Fruit fly (Drosophila melanogaster): Measurements from ENCODE around the gene CG9853.
A peak's percentile ranks its signal among the peaks of the same experiment; 100 is the strongest.

CG9853 gene

DNA sequence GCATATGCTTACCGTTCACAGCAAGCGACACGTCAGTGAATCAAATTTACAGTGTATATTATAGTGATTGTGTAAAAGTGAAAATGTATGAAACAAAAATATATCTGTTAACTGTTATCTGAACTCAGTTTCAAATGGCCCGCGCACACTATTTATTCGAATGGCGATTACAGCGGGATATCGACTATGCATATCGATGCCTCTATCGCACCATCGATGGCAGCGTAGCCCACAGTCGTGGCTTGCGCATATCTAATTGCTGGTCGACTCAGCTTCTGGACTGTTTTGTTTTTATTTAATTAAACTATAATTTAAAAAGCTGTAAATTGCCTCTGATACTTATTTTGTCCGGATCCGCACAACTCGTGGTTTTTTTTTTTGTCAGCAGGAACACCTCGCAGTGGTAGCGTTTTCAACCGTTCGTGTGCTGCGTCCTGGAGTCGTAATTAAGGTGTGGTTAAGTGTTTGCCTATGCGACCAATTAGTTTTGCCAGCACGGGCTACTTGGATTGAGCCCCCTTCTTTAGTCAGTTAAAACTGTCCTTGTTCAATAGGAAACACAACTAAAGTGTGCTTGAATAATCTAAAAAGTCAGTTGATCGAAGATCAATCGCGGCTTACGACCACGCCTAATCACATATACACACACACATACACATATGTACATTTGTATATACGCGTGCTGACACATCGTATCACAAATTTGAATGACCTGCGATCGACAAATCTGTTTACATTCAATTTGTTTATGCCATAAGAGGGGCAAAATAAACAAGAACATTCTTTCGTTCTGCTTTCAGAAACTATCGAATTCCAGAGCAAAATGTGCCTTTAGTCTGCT, 20.5 kb downstream of the CG9853 start, which contains the start of gene Cont (continued):
- TF ChIP-seq Dek (tag; optimal IDR thresholded peaks at IDR 0.05) (no peak), E2f1 (GFP tag; IDR thresholded peaks at IDR 0.05) (no peak), run (tag; optimal IDR thresholded peaks at IDR 0.05) (no peak), ase (GFP tag; IDR thresholded peaks at IDR 0.05) (no peak), Lpt (GFP tag; optimal IDR thresholded peaks at IDR 0.05) (no peak), CG17802 (tag; optimal IDR thresholded peaks at IDR 0.05) (no peak), ara (GFP tag; IDR thresholded peaks at IDR 0.05) (no peak), Dfd (GFP tag; optimal IDR thresholded peaks at IDR 0.05) (no peak), YL-1 (GFP tag; optimal IDR thresholded peaks at IDR 0.05) (peak; percentile 79), lmd (GFP tag; IDR thresholded peaks at IDR 0.05) (0 out of 2 replicates have a peak, but pooled peaks have one; percentile 7), vfl (GFP tag; optimal IDR thresholded peaks at IDR 0.05) (no peak), Poxn (GFP tag; IDR thresholded peaks at IDR 0.05) (no peak), Lhr (GFP tag; optimal IDR thresholded peaks at IDR 0.05) (peak; percentile 39), Tbp (GFP tag; optimal IDR thresholded peaks at IDR 0.05) (no peak), sim (GFP tag; IDR thresholded peaks at IDR 0.05) (no peak), CG8765 (GFP tag; IDR thresholded peaks at IDR 0.05) (no peak), CG14667 (GFP tag; IDR thresholded peaks at IDR 0.05) (no peak), CG42726 (GFP tag; IDR thresholded peaks at IDR 0.05; ENCODE audit: partially characterized antibody) (peak; percentile 93), grn (GFP tag; optimal IDR thresholded peaks at IDR 0.05) (no peak), E2f2 (GFP tag; IDR thresholded peaks at IDR 0.05) (peak; percentile 98), Ptx1 (GFP tag; IDR thresholded peaks at IDR 0.05) (no peak), Pdp1 (GFP tag; optimal IDR thresholded peaks at IDR 0.05) (peak in 1 of 2 experiments; percentile 14), CG16863 (GFP tag; optimal IDR thresholded peaks at IDR 0.05) (no peak), CG17328 (GFP tag; IDR thresholded peaks at IDR 0.05) (no peak), onecut (GFP tag; IDR thresholded peaks at IDR 0.05) (no peak), tup (GFP tag; optimal IDR thresholded peaks at IDR 0.05) (peak; percentile 31), zen (tag; optimal IDR thresholded peaks at IDR 0.05) (peak; percentile 58), jigr1 (GFP tag; IDR thresholded peaks at IDR 0.05) (no peak), CG7963 (GFP tag; IDR thresholded peaks at IDR 0.05; ENCODE audit: partially characterized antibody) (peak; percentile 94), CG10366 (GFP tag; IDR thresholded peaks at IDR 0.05) (no peak), CG9727 (GFP tag; optimal IDR thresholded peaks at IDR 0.05) (no peak), otp (GFP tag; IDR thresholded peaks at IDR 0.05) (no peak), vnd (GFP tag; IDR thresholded peaks at IDR 0.05; ENCODE audit: partially characterized antibody) (peak; percentile 86), wor (GFP tag; IDR thresholded peaks at IDR 0.05) (no peak), CG6854 (GFP tag; optimal IDR thresholded peaks at IDR 0.05) (no peak), Hmx (GFP tag; optimal IDR thresholded peaks at IDR 0.05) (no peak), grau (tag; optimal IDR thresholded peaks at IDR 0.05) (peak; percentile 5), fd64A (GFP tag; optimal IDR thresholded peaks at IDR 0.05) (no peak), az2 (GFP tag; optimal IDR thresholded peaks at IDR 0.05) (no peak), al (GFP tag; IDR thresholded peaks at IDR 0.05) (no peak), CG9609 (GFP tag; optimal IDR thresholded peaks at IDR 0.05) (no peak), nerfin-1 (tag; optimal IDR thresholded peaks at IDR 0.05) (no peak), fd102C (GFP tag; optimal IDR thresholded peaks at IDR 0.05) (no peak), CG6654 (GFP tag; optimal IDR thresholded peaks at IDR 0.05) (no peak), fd3F (GFP tag; optimal IDR thresholded peaks at IDR 0.05) (no peak), CG6272 (GFP tag; IDR thresholded peaks at IDR 0.05) (no peak), insv (GFP tag; optimal IDR thresholded peaks at IDR 0.05) (no peak), en (GFP tag; optimal IDR thresholded peaks at IDR 0.05) (no peak), gcm2 (GFP tag; optimal IDR thresholded peaks at IDR 0.05) (no peak), CG14441 (GFP tag; IDR thresholded peaks at IDR 0.05) (no peak)

All from whole organism, embryonic.